Fruit fly (Drosophila melanogaster): ENCODE data around the gene Lamtor5.

Lamtor5 gene

dm6 chrX:1846386-1846785 is 12.4 kb downstream of the Lamtor5 start:
- TF ChIP-seq bab1 (GFP tag; optimal IDR thresholded peaks at IDR 0.05) (no peak), Clk (GFP tag; optimal IDR thresholded peaks at IDR 0.05) (no peak)

- TF ChIP-seq ovo (GFP tag; optimal IDR thresholded peaks at IDR 0.05) (peak; percentile 80), CG12768 (GFP tag; optimal IDR thresholded peaks at IDR 0.05) (peak; percentile 40), CG5204 (GFP tag; optimal IDR thresholded peaks at IDR 0.05) (no peak), CG1620 (GFP tag; optimal IDR thresholded peaks at IDR 0.05) (peak; percentile 57), Mnt (GFP tag; optimal IDR thresholded peaks at IDR 0.05) (peak; percentile 59), CG7101 (tag; optimal IDR thresholded peaks at IDR 0.05) (peak; percentile 70), Clk (GFP tag; optimal IDR thresholded peaks at IDR 0.05) (no peak), bab1 (GFP tag; optimal IDR thresholded peaks at IDR 0.05) (no peak), CG11617 (GFP tag; optimal IDR thresholded peaks at IDR 0.05) (peak; percentile 49), pad (GFP tag; optimal IDR thresholded peaks at IDR 0.05) (no peak), Crg-1 (GFP tag; optimal IDR thresholded peaks at IDR 0.05) (peak; percentile 78), CG14711 (tag; optimal IDR thresholded peaks at IDR 0.05) (peak; percentile 35), CG33017 (tag; optimal IDR thresholded peaks at IDR 0.05) (no peak), toe (GFP tag; optimal IDR thresholded peaks at IDR 0.05) (no peak), cnc (optimal IDR thresholded peaks at IDR 0.05) (no peak), kay (GFP tag; ENCODE audit: borderline replicate concordance) (peak; percentile 71), cic (GFP tag; optimal IDR thresholded peaks at IDR 0.05) (peak; percentile 78), Hr96 (GFP tag; optimal IDR thresholded peaks at IDR 0.05) (no peak), CG7045 (GFP tag; optimal IDR thresholded peaks at IDR 0.05) (peak; percentile 34), tj (GFP tag; optimal IDR thresholded peaks at IDR 0.05) (peak; percentile 36)
Measured at dm6 chrX:1845413-1845951, 13.3 kb downstream of the Lamtor5 start.

- TF ChIP-seq cnc (optimal IDR thresholded peaks at IDR 0.05) (peak; percentile 8 to 14), CG11617 (GFP tag; optimal IDR thresholded peaks at IDR 0.05) (peak; percentile 9), Clk (GFP tag; optimal IDR thresholded peaks at IDR 0.05) (no peak), CG33017 (tag; optimal IDR thresholded peaks at IDR 0.05) (no peak), CG12768 (GFP tag; optimal IDR thresholded peaks at IDR 0.05) (no peak), pad (GFP tag; optimal IDR thresholded peaks at IDR 0.05) (no peak), bab1 (GFP tag; optimal IDR thresholded peaks at IDR 0.05) (peak; percentile 47), CG14711 (tag; optimal IDR thresholded peaks at IDR 0.05) (no peak), cic (GFP tag; optimal IDR thresholded peaks at IDR 0.05) (peak; percentile 48), kay (GFP tag; ENCODE audit: borderline replicate concordance) (peak; percentile 58), Mnt (GFP tag; optimal IDR thresholded peaks at IDR 0.05) (peak; percentile 82), tj (GFP tag; optimal IDR thresholded peaks at IDR 0.05) (peak; percentile 89)
Measured at dm6 chrX:1842875-1843274, 15.9 kb downstream of the Lamtor5 start.

DNA sequence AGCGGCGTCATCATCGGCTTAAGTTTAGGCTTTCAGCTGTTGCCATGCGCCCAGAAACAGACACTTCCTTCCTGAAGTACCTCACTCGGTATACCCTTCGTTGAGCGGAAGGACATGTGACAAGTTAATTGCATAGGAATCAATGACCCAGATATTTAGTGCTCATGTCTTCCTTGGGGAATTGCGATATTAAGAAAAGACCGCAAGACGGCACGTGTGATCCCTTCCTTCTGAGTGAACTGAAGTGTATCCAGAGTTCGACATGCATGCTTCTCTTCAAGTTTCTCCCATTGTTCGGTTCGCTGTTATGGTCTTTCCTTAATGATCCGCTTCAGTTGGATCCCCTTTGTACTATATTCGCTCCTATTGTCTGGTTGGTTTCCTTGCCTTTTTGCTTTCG is 18.3 kb downstream of the Lamtor5 start:
- TF ChIP-seq CG7045 (GFP tag; optimal IDR thresholded peaks at IDR 0.05) (no peak), cnc (optimal IDR thresholded peaks at IDR 0.05) (no peak), pad (GFP tag; optimal IDR thresholded peaks at IDR 0.05) (no peak), Hr96 (GFP tag; optimal IDR thresholded peaks at IDR 0.05) (no peak), CG14711 (tag; optimal IDR thresholded peaks at IDR 0.05) (no peak), Clk (GFP tag; optimal IDR thresholded peaks at IDR 0.05) (no peak), CG5204 (GFP tag; optimal IDR thresholded peaks at IDR 0.05) (no peak), CG11617 (GFP tag; optimal IDR thresholded peaks at IDR 0.05) (no peak), CG33017 (tag; optimal IDR thresholded peaks at IDR 0.05) (no peak), bab1 (GFP tag; optimal IDR thresholded peaks at IDR 0.05) (no peak), Mnt (GFP tag; optimal IDR thresholded peaks at IDR 0.05) (no peak), kay (GFP tag; ENCODE audit: borderline replicate concordance) (no peak), ovo (GFP tag; optimal IDR thresholded peaks at IDR 0.05) (no peak), cic (GFP tag; optimal IDR thresholded peaks at IDR 0.05) (no peak), CG1620 (GFP tag; optimal IDR thresholded peaks at IDR 0.05) (no peak), tj (GFP tag; optimal IDR thresholded peaks at IDR 0.05) (no peak), toe (GFP tag; optimal IDR thresholded peaks at IDR 0.05) (no peak), Crg-1 (GFP tag; optimal IDR thresholded peaks at IDR 0.05) (no peak)

- TF ChIP-seq CG1620 (GFP tag; optimal IDR thresholded peaks at IDR 0.05) (no peak), tj (GFP tag; optimal IDR thresholded peaks at IDR 0.05) (peak; percentile 71)
Measured at dm6 chrX:1834702-1835376, 23.9 kb downstream of the Lamtor5 start.

DNA sequence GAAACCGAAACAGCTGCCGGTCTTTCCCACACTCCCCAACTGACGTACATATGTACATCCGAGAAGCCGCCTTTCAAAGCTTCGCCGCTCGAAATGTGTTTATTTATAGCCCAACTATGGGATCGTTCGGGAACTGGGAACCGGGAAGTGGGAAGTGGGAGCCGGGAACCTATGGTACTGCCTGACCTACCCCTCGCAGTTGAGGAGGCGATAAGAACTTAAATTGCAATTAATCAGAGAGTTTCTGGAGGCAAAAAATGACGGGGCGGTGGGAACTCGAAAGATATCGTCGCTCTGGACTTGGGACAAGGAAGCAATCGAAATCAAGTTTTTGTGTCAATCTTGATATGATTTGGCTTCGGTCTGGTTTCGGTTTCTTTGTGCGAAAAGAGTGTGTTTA is 26.1 kb downstream of the Lamtor5 start:
- TF ChIP-seq CG7045 (GFP tag; optimal IDR thresholded peaks at IDR 0.05) (no peak), CG12768 (GFP tag; optimal IDR thresholded peaks at IDR 0.05) (peak; percentile 9)

- no peak for TF ChIP-seq CG12768 (GFP tag; optimal IDR thresholded peaks at IDR 0.05)
- TF ChIP-seq kay (GFP tag; ENCODE audit: borderline replicate concordance) = no peak
- no peak for TF ChIP-seq CG14711 (tag; optimal IDR thresholded peaks at IDR 0.05)
- no peak for TF ChIP-seq tj (GFP tag; optimal IDR thresholded peaks at IDR 0.05)
- TF ChIP-seq Clk (GFP tag; optimal IDR thresholded peaks at IDR 0.05) = no peak
- TF ChIP-seq Hr96 (GFP tag; optimal IDR thresholded peaks at IDR 0.05) = no peak
- TF ChIP-seq pad (GFP tag; optimal IDR thresholded peaks at IDR 0.05) = no peak
- no peak for TF ChIP-seq bab1 (GFP tag; optimal IDR thresholded peaks at IDR 0.05)
- peak; percentile 79 for TF ChIP-seq CG11617 (GFP tag; optimal IDR thresholded peaks at IDR 0.05)
- TF ChIP-seq cic (GFP tag; optimal IDR thresholded peaks at IDR 0.05) = peak; percentile 15
- no peak for TF ChIP-seq cnc (optimal IDR thresholded peaks at IDR 0.05)
Measured at dm6 chrX:1831219-1831555, 27.6 kb downstream of the Lamtor5 start.
